Worm (Caenorhabditis elegans) whole organism, late embryonic: Measurements from ENCODE around the gene par-4.

Source experiments
- C08G9.2 ChIP-seq: sonication (generic microtip); optimal IDR thresholded peaks from 2 replicates; lab custom pipeline; 2016; ENCODE audit warnings: mild to moderate bottlenecking, missing genetic modification characterization, moderate library complexity, missing compliant biosample characterization
- K02D7.2 ChIP-seq: sonication (generic microtip); optimal IDR thresholded peaks from 2 replicates; lab custom pipeline; 2017; ENCODE audit warnings: mild to moderate bottlenecking, missing genetic modification characterization, missing compliant biosample characterization
- T23F11.4 ChIP-seq: fragments of 200-800 bp; sonication (Bioruptor generic); optimal IDR thresholded peaks from 2 replicates; lab custom pipeline; 2018; ENCODE audit warnings: mild to moderate bottlenecking, missing genetic modification characterization, missing compliant biosample characterization
- Y22D7AL.16 ChIP-seq: sonication (generic microtip); optimal IDR thresholded peaks from 2 replicates; lab custom pipeline; 2016; ENCODE audit warnings: missing genetic modification characterization, missing compliant biosample characterization
- ceh-18 ChIP-seq: sonication (generic microtip); optimal IDR thresholded peaks from 2 replicates; lab custom pipeline; 2016; ENCODE audit warnings: missing genetic modification characterization, missing compliant biosample characterization
- ceh-2 ChIP-seq: sonication (generic microtip); optimal IDR thresholded peaks from 2 replicates; lab custom pipeline; 2016; ENCODE audit warnings: missing genotype, missing genetic modification characterization, missing compliant biosample characterization
- ceh-34 ChIP-seq: sonication (generic microtip); optimal IDR thresholded peaks from 2 replicates; lab custom pipeline; 2016; ENCODE audit warnings: mild to moderate bottlenecking, missing genetic modification characterization, missing compliant biosample characterization
- ceh-45 ChIP-seq: fragments of 200-800 bp; sonication (Bioruptor generic); IDR thresholded peaks from 2 replicates; pipeline ENCODE4 v1.3.6; 2022; ENCODE audit warnings: missing genetic modification reagents, missing genetic modification characterization, missing compliant biosample characterization
- ceh-6 ChIP-seq: fragments of 200-800 bp; sonication (Bioruptor generic); optimal IDR thresholded peaks from 2 replicates; lab custom pipeline; 2018; ENCODE audit warnings: mild to moderate bottlenecking, missing genetic modification characterization, missing compliant biosample characterization
- ceh-9 ChIP-seq: sonication (generic microtip); optimal IDR thresholded peaks from 2 replicates; lab custom pipeline; 2016; ENCODE audit warnings: mild to moderate bottlenecking, missing genetic modification characterization, inconsistent platforms, missing compliant biosample characterization
- dve-1 ChIP-seq: sonication (generic microtip); optimal IDR thresholded peaks from 2 replicates; lab custom pipeline; 2017; ENCODE audit warnings: antibody characterized with exemption, mild to moderate bottlenecking, missing genetic modification characterization, missing compliant biosample characterization
- elt-2 ChIP-seq: sonication (generic microtip); optimal IDR thresholded peaks from 2 replicates; lab custom pipeline; 2016; ENCODE audit warnings: missing genetic modification reagents, missing genetic modification characterization, missing compliant biosample characterization
- eyg-1 ChIP-seq: sonication (generic microtip); optimal IDR thresholded peaks from 2 replicates; lab custom pipeline; 2016; ENCODE audit warnings: missing genotype, missing genetic modification characterization, missing compliant biosample characterization
- fax-1 ChIP-seq: sonication (generic microtip); optimal IDR thresholded peaks from 2 replicates; lab custom pipeline; 2016; ENCODE audit warnings: missing genotype, missing genetic modification characterization, missing compliant biosample characterization
- gmeb-2 ChIP-seq: sonication (generic microtip); optimal IDR thresholded peaks from 2 replicates; lab custom pipeline; 2016; ENCODE audit warnings: missing genetic modification characterization, inconsistent platforms, missing compliant biosample characterization
- hlh-8 ChIP-seq: sonication (generic microtip); optimal IDR thresholded peaks from 2 replicates; lab custom pipeline; 2016; ENCODE audit warnings: missing genotype, missing genetic modification characterization, missing compliant biosample characterization
- mec-3 ChIP-seq: sonication (generic microtip); optimal IDR thresholded peaks from 2 replicates; lab custom pipeline; 2016; ENCODE audit warnings: borderline replicate concordance, missing genetic modification characterization, missing compliant biosample characterization
- nhr-232 ChIP-seq: sonication (generic microtip); optimal IDR thresholded peaks from 2 replicates; lab custom pipeline; 2016; ENCODE audit warnings: missing genetic modification characterization, missing compliant biosample characterization
- odd-2 ChIP-seq: sonication (generic microtip); optimal IDR thresholded peaks from 2 replicates; lab custom pipeline; 2017; ENCODE audit warnings: antibody characterized with exemption, mild to moderate bottlenecking, missing genetic modification characterization, missing compliant biosample characterization
- pag-3 ChIP-seq: sonication (generic microtip); optimal IDR thresholded peaks from 2 replicates; lab custom pipeline; 2016; ENCODE audit warnings: missing compliant biosample characterization, missing genetic modification characterization, borderline replicate concordance
- pat-9 ChIP-seq: fragments of 200-800 bp; sonication (Bioruptor generic); optimal IDR thresholded peaks from 2 replicates; lab custom pipeline; 2018; ENCODE audit warnings: mild to moderate bottlenecking, missing genetic modification characterization, moderate library complexity, missing compliant biosample characterization
- pax-1 ChIP-seq: fragments of 150-350 bp; optimal IDR thresholded peaks from 2 replicates; lab custom pipeline; 2014; ENCODE audit warnings: missing biosample characterization, missing genetic modification characterization
- pha-2 ChIP-seq: sonication (generic microtip); optimal IDR thresholded peaks from 2 replicates; lab custom pipeline; 2017; ENCODE audit warnings: mild to moderate bottlenecking, missing genetic modification characterization, missing compliant biosample characterization
- pqm-1 ChIP-seq: sonication (generic microtip); optimal IDR thresholded peaks from 2 replicates; lab custom pipeline; 2016; ENCODE audit warnings: missing genetic modification characterization, missing compliant biosample characterization
- pros-1 ChIP-seq: fragments of 150-350 bp; optimal IDR thresholded peaks from 2 replicates; lab custom pipeline; 2014; ENCODE audit warnings: missing biosample characterization, missing genetic modification reagents, missing genetic modification characterization
- ref-2 ChIP-seq: sonication (generic microtip); optimal IDR thresholded peaks from 2 replicates; lab custom pipeline; 2016; ENCODE audit warnings: missing genetic modification characterization, missing compliant biosample characterization
- rnt-1 ChIP-seq: sonication (generic microtip); optimal IDR thresholded peaks from 2 replicates; lab custom pipeline; 2016; ENCODE audit warnings: missing genetic modification characterization, missing compliant biosample characterization
- sdc-2 ChIP-seq: sonication (generic microtip); optimal IDR thresholded peaks from 2 replicates; lab custom pipeline; 2016; ENCODE audit warnings: missing genotype, missing genetic modification characterization, missing compliant biosample characterization
- sox-4 ChIP-seq: sonication (generic microtip); optimal IDR thresholded peaks from 2 replicates; lab custom pipeline; 2017; ENCODE audit warnings: mild to moderate bottlenecking, missing genetic modification characterization, inconsistent platforms, missing compliant biosample characterization
- tbx-2 ChIP-seq: sonication (generic microtip); optimal IDR thresholded peaks from 2 replicates; lab custom pipeline; 2016; ENCODE audit warnings: missing genetic modification characterization, missing compliant biosample characterization
- ttx-3 ChIP-seq: sonication (generic microtip); optimal IDR thresholded peaks from 2 replicates; lab custom pipeline; 2016; ENCODE audit warnings: missing genetic modification reagents, missing genetic modification characterization, missing compliant biosample characterization
- unc-3 ChIP-seq, 2 experiments: fragments of 200-800 bp in 1 of 2; sonication (Bioruptor generic) in 1 of 2; sonication (generic microtip) in 1 of 2; conservative IDR thresholded peaks in 1 of 2; optimal IDR thresholded peaks in 1 of 2; 2 replicates each; pipeline versions ENCODE4 v1.3.6 to Lab custom; 2016 to 2022; ENCODE audit warnings: missing compliant biosample characterization in 2 of 2, missing genetic modification characterization in 2 of 2, missing genetic modification reagents in 1 of 2
- unc-42 ChIP-seq: sonication (generic microtip); optimal IDR thresholded peaks from 2 replicates; lab custom pipeline; 2016; ENCODE audit warnings: missing genotype, missing genetic modification characterization, missing compliant biosample characterization
- unc-55 ChIP-seq: sonication (generic microtip); optimal IDR thresholded peaks from 2 replicates; lab custom pipeline; 2017; ENCODE audit warnings: missing biosample characterization, missing genetic modification reagents, missing genetic modification characterization
- unc-86 ChIP-seq: sonication (generic microtip); optimal IDR thresholded peaks from 2 replicates; lab custom pipeline; 2016; ENCODE audit warnings: missing genetic modification characterization, missing compliant biosample characterization
- zip-5 ChIP-seq: sonication (generic microtip); optimal IDR thresholded peaks from 2 replicates; lab custom pipeline; 2016; ENCODE audit warnings: missing genetic modification characterization, missing compliant biosample characterization

The par-4 gene

DNA sequence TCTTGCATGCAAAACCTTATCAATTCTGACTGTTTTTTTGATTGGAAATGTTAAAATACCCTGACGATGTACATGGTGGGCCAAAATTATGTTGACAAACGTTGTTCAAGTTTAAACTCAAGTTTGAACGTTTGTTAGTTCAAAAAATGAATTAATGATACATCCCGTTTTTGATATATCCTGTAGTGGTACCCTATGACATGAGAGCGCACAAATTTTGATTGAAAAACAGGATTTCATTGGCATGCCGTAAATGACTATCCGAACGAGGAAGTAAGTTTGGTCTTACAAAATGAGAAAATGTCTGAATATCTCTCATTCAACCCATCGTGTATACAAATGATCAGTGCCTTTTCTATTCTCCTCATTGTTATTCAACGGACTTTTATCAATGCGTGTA, 42.7 kb downstream of the par-4 start, which contains the start of gene Y37H2A.11:
Gene Y37H2A.11 (plus strand): TSS at position 301 of the 400 bp plus-strand sequence.
- TF ChIP-seq odd-2 (tag; lab: Kevin White, UChicago) (no peak), mec-3 (tag; lab: Kevin White, UChicago) (no peak), ceh-2 (tag; lab: Kevin White, UChicago) (no peak), ceh-6 (GFP tag; lab: Kevin White, UChicago) (no peak), pros-1 (no peak), pha-2 (tag; lab: Kevin White, UChicago) (no peak), hlh-8 (tag; lab: Kevin White, UChicago) (no peak), dve-1 (tag; lab: Kevin White, UChicago) (no peak), ttx-3 (tag; lab: Kevin White, UChicago) (no peak), zip-5 (no peak), fax-1 (tag; lab: Kevin White, UChicago) (no peak), sox-4 (tag; lab: Kevin White, UChicago) (no peak)
- TF ChIP-seq, all 69 proteins: peak for 0

- no peak for TF ChIP-seq fax-1 (tag; lab: Kevin White, UChicago)
- TF ChIP-seq pqm-1 (tag; lab: Kevin White, UChicago), result no peak
- TF ChIP-seq tbx-2 (tag; lab: Kevin White, UChicago), result no peak
- TF ChIP-seq ceh-34 (tag; lab: Kevin White, UChicago), result no peak
- no peak for TF ChIP-seq mec-3 (tag; lab: Kevin White, UChicago)
- TF ChIP-seq rnt-1 (tag; lab: Kevin White, UChicago), result no peak
- no peak for TF ChIP-seq ref-2
- no peak for TF ChIP-seq hlh-8 (tag; lab: Kevin White, UChicago)
- no peak for TF ChIP-seq ceh-9 (tag; lab: Kevin White, UChicago)
- TF ChIP-seq T23F11.4, result no peak
- no peak for TF ChIP-seq pros-1
- TF ChIP-seq ceh-45, result no peak
- no peak for TF ChIP-seq gmeb-2
- no peak for TF ChIP-seq unc-3 (GFP tag; conservative IDR thresholded peaks at IDR 0.05; lab: Robert Waterston, UW)
- no peak for TF ChIP-seq unc-3 (tag; optimal IDR thresholded peaks at IDR 0.05; lab: Kevin White, UChicago)
- no peak for TF ChIP-seq eyg-1
- TF ChIP-seq ceh-2 (tag; lab: Kevin White, UChicago), result no peak
- TF ChIP-seq Y22D7AL.16 (tag; lab: Kevin White, UChicago), result no peak
- TF ChIP-seq pat-9 (tag; lab: Kevin White, UChicago), result no peak
Measured at ce11 chrV:18142549-18142948, 44.1 kb downstream of the par-4 start, which contains the start of gene Y37H2A.13. Gene Y37H2A.13 (plus strand): TSS chrV:18142849.

ce11 chrV:18143445-18143844, 45.0 kb downstream of the par-4 start, which contains the start of gene Y37H2A.14:
Gene Y37H2A.14 (plus strand): TSS chrV:18143745.
- TF ChIP-seq gmeb-2 (no peak), elt-2 (tag; lab: Kevin White, UChicago) (no peak), C08G9.2 (tag; lab: Kevin White, UChicago) (no peak), ceh-18 (tag; lab: Kevin White, UChicago) (no peak), ceh-2 (tag; lab: Kevin White, UChicago) (no peak), pag-3 (tag; lab: Kevin White, UChicago) (no peak), hlh-8 (tag; lab: Kevin White, UChicago) (no peak), pha-2 (tag; lab: Kevin White, UChicago) (no peak), sdc-2 (tag; lab: Kevin White, UChicago) (no peak), rnt-1 (tag; lab: Kevin White, UChicago) (no peak), K02D7.2 (no peak), ceh-9 (tag; lab: Kevin White, UChicago) (no peak)

DNA sequence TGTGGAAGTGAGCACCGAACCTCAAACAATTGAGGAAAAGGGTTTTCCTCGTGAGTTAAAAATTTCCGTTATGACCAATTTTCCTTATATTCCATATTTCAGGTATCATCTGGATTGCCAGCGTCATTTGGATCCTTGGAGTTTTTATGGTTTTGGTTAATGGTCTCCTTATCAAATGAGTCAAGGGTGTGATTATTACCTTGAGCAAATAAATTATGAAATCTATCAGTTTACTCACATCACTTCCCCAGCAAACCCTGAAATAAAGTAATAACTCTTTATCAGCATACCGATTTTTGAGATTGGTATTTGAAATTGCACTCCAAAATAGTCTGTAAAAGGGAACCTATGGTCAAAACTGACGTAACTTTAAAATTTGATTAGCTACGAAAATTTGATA, 46.0 kb downstream of the par-4 start:
- TF ChIP-seq unc-42 (tag; lab: Kevin White, UChicago) (no peak), nhr-232 (no peak), eyg-1 (no peak), ttx-3 (tag; lab: Kevin White, UChicago) (no peak), unc-55 (GFP tag; lab: Kevin White, UChicago) (no peak), zip-5 (no peak), unc-86 (tag; lab: Kevin White, UChicago) (no peak), pax-1 (no peak)
